Fruit fly (Drosophila melanogaster): ENCODE measurements around the gene CG5116.

The CG5116 gene

DNA sequence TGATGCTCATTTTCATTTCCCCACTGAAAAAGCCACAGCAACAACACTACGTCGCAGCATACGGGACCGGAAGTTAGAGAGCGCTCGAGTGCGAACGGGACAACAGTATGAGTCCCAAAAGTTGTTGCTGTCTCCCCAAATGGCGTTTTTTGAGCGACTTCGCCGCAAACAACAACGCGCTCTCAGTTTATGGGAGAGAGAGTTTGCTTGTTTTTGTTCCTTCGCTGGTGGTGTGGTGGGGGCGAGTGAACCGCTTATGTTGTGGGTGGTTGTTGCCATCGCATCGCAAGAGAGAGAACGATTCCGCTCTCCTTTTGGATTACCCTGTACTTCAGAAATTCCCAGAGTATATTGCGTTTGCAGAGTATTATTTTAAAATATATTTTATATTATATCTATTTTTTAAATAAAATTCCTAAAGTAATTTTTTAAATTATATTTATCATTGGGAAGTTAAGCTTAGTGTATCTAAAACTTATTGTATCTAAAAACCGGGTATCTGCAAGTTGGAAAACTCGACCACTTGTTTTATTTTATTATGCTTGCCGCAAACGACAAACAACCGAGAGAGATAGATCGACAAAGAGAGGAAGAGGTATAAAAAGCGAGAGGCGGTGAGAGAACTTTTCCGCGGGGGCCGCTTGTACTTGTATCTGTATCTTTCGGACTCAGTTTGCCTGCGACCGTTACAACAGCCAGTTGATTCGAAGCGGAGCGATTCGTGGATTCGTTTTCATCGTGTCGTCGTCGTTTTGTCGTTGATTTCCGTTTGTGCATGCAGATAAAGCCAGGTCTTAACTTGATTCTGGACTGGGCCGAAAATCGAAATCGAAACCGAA lies 32.8 kb downstream of the CG5116 start, which contains the start of gene msi (continued):
- peak; percentile 98 for TF ChIP-seq Mrtf (GFP tag; IDR thresholded peaks at IDR 0.05)
- peak; percentile 97 for TF ChIP-seq Atf6 (GFP tag; IDR thresholded peaks at IDR 0.05)
- TF ChIP-seq CG6854 (GFP tag; optimal IDR thresholded peaks at IDR 0.05), result peak; percentile 98
- peak; percentile 100 for TF ChIP-seq aop (GFP tag; IDR thresholded peaks at IDR 0.05)
- peak; percentile 50 for TF ChIP-seq Kr (GFP tag; optimal IDR thresholded peaks at IDR 0.05)
- peak; percentile 98 for TF ChIP-seq Xbp1 (GFP tag; optimal IDR thresholded peaks at IDR 0.05)
- peak; percentile 81 for TF ChIP-seq mam (GFP tag; optimal IDR thresholded peaks at IDR 0.05)
- TF ChIP-seq ewg (GFP tag; optimal IDR thresholded peaks at IDR 0.05), result peak; percentile 96
- TF ChIP-seq CG8281 (tag; optimal IDR thresholded peaks at IDR 0.05), result peak; percentile 94
- TF ChIP-seq CG14050 (GFP tag; IDR thresholded peaks at IDR 0.05), result peak; percentile 97
- peak; percentile 98 for TF ChIP-seq CG9215 (GFP tag; IDR thresholded peaks at IDR 0.05)
- TF ChIP-seq fd96Cb (tag; optimal IDR thresholded peaks at IDR 0.05), result peak; percentile 100
- peak; percentile 100 for TF ChIP-seq CG2712 (tag; optimal IDR thresholded peaks at IDR 0.05)
- TF ChIP-seq CG10147 (GFP tag; optimal IDR thresholded peaks at IDR 0.05), result peak; percentile 99
- peak; percentile 96 for TF ChIP-seq CG12104 (GFP tag; optimal IDR thresholded peaks at IDR 0.05)
- TF ChIP-seq corto (GFP tag; optimal IDR thresholded peaks at IDR 0.05), result peak; percentile 57
- no peak for TF ChIP-seq prd (optimal IDR thresholded peaks at IDR 0.05)
- TF ChIP-seq prd (GFP tag; IDR thresholded peaks at IDR 0.05), result peak; percentile 99
- TF ChIP-seq B-H2 (GFP tag; optimal IDR thresholded peaks at IDR 0.05), result peak; percentile 77
- TF ChIP-seq slou (GFP tag; optimal IDR thresholded peaks at IDR 0.05), result peak; percentile 89
- no peak for TF ChIP-seq Neu2 (GFP tag; optimal IDR thresholded peaks at IDR 0.05; ENCODE audit: borderline replicate concordance)
- TF ChIP-seq CG6813 (GFP tag; optimal IDR thresholded peaks at IDR 0.05), result peak; percentile 98
- TF ChIP-seq ato (GFP tag; IDR thresholded peaks at IDR 0.05; ENCODE audit: partially characterized antibody), result no peak; the same call in 1 of the 2 replicates
- peak; percentile 9 for TF ChIP-seq CG14965 (GFP tag; optimal IDR thresholded peaks at IDR 0.05; ENCODE audit: borderline replicate concordance)
- TF ChIP-seq CG12219 (GFP tag; optimal IDR thresholded peaks at IDR 0.05), result peak; percentile 87
- peak; percentile 33 for TF ChIP-seq luna (GFP tag; optimal IDR thresholded peaks at IDR 0.05)
- TF ChIP-seq ken (GFP tag; IDR thresholded peaks at IDR 0.05), result peak; percentile 98
- peak; percentile 97 for TF ChIP-seq CG31224 (GFP tag; IDR thresholded peaks at IDR 0.05)
- TF ChIP-seq CG13123 (GFP tag; optimal IDR thresholded peaks at IDR 0.05), result peak; percentile 93
- peak; percentile 86 for TF ChIP-seq CG10274 (GFP tag; optimal IDR thresholded peaks at IDR 0.05)
- TF ChIP-seq CG11560 (tag; IDR thresholded peaks at IDR 0.05), result peak; percentile 94
- TF ChIP-seq CG42726 (GFP tag; IDR thresholded peaks at IDR 0.05; ENCODE audit: partially characterized antibody), result peak; percentile 83
- TF ChIP-seq PHDP (tag; optimal IDR thresholded peaks at IDR 0.05), result peak; percentile 100
- TF ChIP-seq gsb-n (tag; optimal IDR thresholded peaks at IDR 0.05), result peak; percentile 100
- TF ChIP-seq Gsc (GFP tag; IDR thresholded peaks at IDR 0.05), result peak; percentile 96
- peak; percentile 83 for TF ChIP-seq nau (GFP tag; optimal IDR thresholded peaks at IDR 0.05)
- no peak; the same call in 3 of the 4 replicates for TF ChIP-seq Dll (GFP tag; IDR thresholded peaks at IDR 0.05; ENCODE audit: partially characterized antibody)
- peak; percentile 84 for TF ChIP-seq CG3838 (GFP tag; optimal IDR thresholded peaks at IDR 0.05)
- TF ChIP-seq kay (GFP tag; optimal IDR thresholded peaks at IDR 0.05), result peak; percentile 95
- TF ChIP-seq tna (GFP tag; IDR thresholded peaks at IDR 0.05; ENCODE audit: partially characterized antibody), result peak; percentile 55; the same call in 1 of the 2 replicates
- TF ChIP-seq CG32772 (GFP tag; IDR thresholded peaks at IDR 0.05), result peak; percentile 99
- TF ChIP-seq ro (GFP tag; IDR thresholded peaks at IDR 0.05), result peak; percentile 98
- TF ChIP-seq CG10654 (GFP tag; optimal IDR thresholded peaks at IDR 0.05), result peak; percentile 97
- peak; percentile 98 for TF ChIP-seq CG14441 (GFP tag; IDR thresholded peaks at IDR 0.05)
- peak; percentile 99 for TF ChIP-seq Rfx (GFP tag; IDR thresholded peaks at IDR 0.05)
- peak; percentile 99 for TF ChIP-seq Hr3 (GFP tag; optimal IDR thresholded peaks at IDR 0.05)
- TF ChIP-seq toy (GFP tag; IDR thresholded peaks at IDR 0.05), result peak; percentile 93
- peak; percentile 98 for TF ChIP-seq CG2889 (GFP tag; IDR thresholded peaks at IDR 0.05)
- peak; percentile 98 for TF ChIP-seq HHEX (GFP tag; optimal IDR thresholded peaks at IDR 0.05)

All from whole organism, embryonic.